Worm (Caenorhabditis elegans) whole organism, late embryonic: ENCODE data around the gene dpy-22.

ENCODE experiments used
- C38D4.7 ChIP-seq: fragments of 200-800 bp; sonication (Bioruptor generic); optimal IDR thresholded peaks from 2 replicates; lab custom pipeline; 2018; ENCODE audit warnings: mild to moderate bottlenecking, missing genetic modification characterization, moderate library complexity, missing compliant biosample characterization
- ahr-1 ChIP-seq: sonication (generic microtip); optimal IDR thresholded peaks from 2 replicates; lab custom pipeline; 2016; ENCODE audit warnings: missing genetic modification characterization, missing compliant biosample characterization
- ceh-2 ChIP-seq: sonication (generic microtip); optimal IDR thresholded peaks from 2 replicates; lab custom pipeline; 2016; ENCODE audit warnings: missing genotype, missing genetic modification characterization, missing compliant biosample characterization
- ets-4 ChIP-seq: sonication (generic microtip); optimal IDR thresholded peaks from 2 replicates; lab custom pipeline; 2016; ENCODE audit warnings: missing genetic modification characterization, missing compliant biosample characterization
- hlh-6 ChIP-seq: sonication (generic microtip); optimal IDR thresholded peaks from 2 replicates; lab custom pipeline; 2016; ENCODE audit warnings: missing genotype, missing genetic modification characterization, missing compliant biosample characterization
- nhr-11 ChIP-seq: fragments of 150-350 bp; optimal IDR thresholded peaks from 2 replicates; lab custom pipeline; 2014; ENCODE audit warnings: missing biosample characterization, missing genetic modification characterization
- unc-55 ChIP-seq: sonication (generic microtip); optimal IDR thresholded peaks from 2 replicates; lab custom pipeline; 2017; ENCODE audit warnings: missing biosample characterization, missing genetic modification reagents, missing genetic modification characterization

DNA sequence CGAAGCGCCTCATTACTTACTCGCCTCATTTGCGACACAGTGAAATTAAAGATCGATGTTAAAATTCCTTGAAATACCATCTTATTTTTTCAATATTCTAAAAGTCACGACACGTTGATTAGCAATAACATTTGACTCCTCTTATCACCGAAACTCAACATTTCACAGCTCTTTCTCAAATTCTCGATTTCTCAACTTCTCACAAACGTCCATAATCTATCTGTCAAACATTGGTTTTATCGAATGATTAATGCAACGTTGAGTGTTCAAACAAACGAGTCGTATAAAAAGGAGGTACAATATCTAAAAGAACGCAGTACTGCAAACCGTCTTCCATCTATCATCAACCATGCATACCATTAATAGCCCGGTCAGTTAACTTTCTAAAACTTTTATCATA is 28.2 kb upstream of the dpy-22 start, which contains the start of gene lec-8:
- no peak for TF ChIP-seq hlh-6 (tag; lab: Kevin White, UChicago)
- no peak for TF ChIP-seq unc-55 (GFP tag; lab: Kevin White, UChicago)
- TF ChIP-seq ahr-1 (tag; lab: Kevin White, UChicago), result no peak
- TF ChIP-seq ceh-2 (tag; lab: Kevin White, UChicago), result no peak
- no peak for TF ChIP-seq C38D4.7
- no peak for TF ChIP-seq ets-4 (tag; lab: Kevin White, UChicago)
- no peak for TF ChIP-seq nhr-11 (tag; lab: Kevin White, UChicago)
